Worm (Caenorhabditis elegans) whole organism, L1 larva: ENCODE data around the gene sax-7.

Experiments
- ceh-82 ChIP-seq, 3 experiments: fragments of 150-350 bp in 1 of 3; sonication (generic microtip) in 2 of 3; optimal IDR thresholded peaks; 2 replicates each; lab custom pipeline; 2014 to 2017; ENCODE audit warnings: missing biosample characterization in 3 of 3, missing genetic modification characterization in 3 of 3
- lin-14 ChIP-seq: fragments of 200-800 bp; sonication (Bioruptor generic); optimal IDR thresholded peaks from 2 replicates; lab custom pipeline; 2018; ENCODE audit warnings: mild to moderate bottlenecking, missing genetic modification characterization, moderate library complexity, missing compliant biosample characterization
- nhr-12 ChIP-seq: sonication (generic microtip); optimal IDR thresholded peaks from 2 replicates; lab custom pipeline; 2017; ENCODE audit warnings: missing biosample characterization, missing genetic modification characterization
- nhr-90 ChIP-seq: sonication (generic microtip); optimal IDR thresholded peaks from 2 replicates; lab custom pipeline; 2016; ENCODE audit warnings: mild to moderate bottlenecking, missing genetic modification characterization, missing compliant biosample characterization; ENCODE audit not compliant: poor library complexity
- skn-1 ChIP-seq: fragments of 150-350 bp; optimal IDR thresholded peaks from 2 replicates; lab custom pipeline; 2014; ENCODE audit warnings: missing biosample characterization, missing genetic modification characterization
- unc-62 ChIP-seq: fragments of 150-350 bp; optimal IDR thresholded peaks from 2 replicates; lab custom pipeline; 2014; ENCODE audit warnings: missing biosample characterization, missing genetic modification reagents, missing genetic modification characterization

DNA sequence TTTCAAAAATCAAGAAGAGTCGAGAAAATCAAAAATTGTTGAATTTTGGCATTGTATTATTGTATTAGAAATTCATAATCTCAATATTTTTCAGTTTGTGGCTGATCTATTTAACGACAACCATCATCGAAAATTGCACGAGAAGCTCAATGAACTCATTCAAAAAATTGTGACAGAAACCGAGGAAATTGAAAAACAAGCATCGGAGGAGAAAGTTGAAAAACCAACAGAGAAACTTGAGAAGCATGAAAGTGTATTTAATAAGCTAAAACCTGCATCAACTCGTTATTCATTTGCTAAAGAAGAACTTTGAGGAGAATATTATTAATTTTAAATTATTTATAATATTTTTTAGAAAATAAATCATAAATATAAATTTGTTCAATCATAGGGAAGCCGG is 64.4 kb downstream of the sax-7 start, which contains the start of gene ceph-41:
- TF ChIP-seq skn-1 (tag; lab: Kevin White, UChicago) (no peak), ceh-82 (tag; optimal IDR thresholded peaks at IDR 0.05; lab: Kevin White, UChicago) (no peak), nhr-12 (tag; lab: Kevin White, UChicago) (no peak), nhr-90 (tag; lab: Kevin White, UChicago) (no peak), lin-14 (GFP tag; lab: Kevin White, UChicago) (no peak), unc-62 (GFP tag; lab: Kevin White, UChicago) (no peak)
